Fruit fly (Drosophila melanogaster): Measurements from ENCODE around the gene AlaRS-m.

DNA sequence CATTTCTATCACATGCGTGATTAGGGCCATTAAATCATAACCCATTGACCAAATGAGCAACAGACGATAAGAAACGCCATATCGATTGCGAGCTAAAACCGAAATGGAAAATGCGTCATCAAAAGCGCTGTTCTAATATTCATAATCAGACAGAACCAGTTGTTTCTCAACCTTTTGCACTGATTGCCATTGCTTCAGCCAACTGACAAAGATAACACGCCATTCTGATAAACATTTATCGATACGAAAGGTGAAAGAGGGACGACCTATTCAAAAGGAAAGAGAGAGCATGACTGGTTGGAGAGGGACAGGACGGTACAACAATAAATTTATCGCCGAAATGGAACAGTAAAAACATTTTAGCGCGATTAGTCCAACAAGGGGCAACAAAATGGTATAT is 30.9 kb downstream of the AlaRS-m start:
- TF ChIP-seq usp (GFP tag; optimal IDR thresholded peaks at IDR 0.05), result no peak
- TF ChIP-seq EcR (GFP tag; optimal IDR thresholded peaks at IDR 0.05), result no peak
- no peak for TF ChIP-seq CG8478 (optimal IDR thresholded peaks at IDR 0.05)
